Worm (Caenorhabditis elegans) whole organism, L2 larva: ENCODE results near the gene osm-7.

Source experiments
- C34F6.9 ChIP-seq: fragments of 150-350 bp; optimal IDR thresholded peaks from 2 replicates; lab custom pipeline; 2014; ENCODE audit warnings: missing biosample characterization, missing genetic modification characterization
- F13H6.1 ChIP-seq: sonication (generic microtip); optimal IDR thresholded peaks from 2 replicates; lab custom pipeline; 2016; ENCODE audit warnings: missing genetic modification characterization, missing compliant biosample characterization
- R02D3.7 ChIP-seq: fragments of 150-350 bp; optimal IDR thresholded peaks from 2 replicates; lab custom pipeline; 2014; ENCODE audit warnings: missing biosample characterization, missing genetic modification characterization
- Y55F3AM.14 ChIP-seq: fragments of 200-800 bp; sonication (Bioruptor generic); optimal IDR thresholded peaks from 2 replicates; lab custom pipeline; 2018; ENCODE audit warnings: mild to moderate bottlenecking, missing genetic modification characterization, missing compliant biosample characterization
- ZK546.5 ChIP-seq: sonication (generic microtip); optimal IDR thresholded peaks from 2 replicates; lab custom pipeline; 2017; ENCODE audit warnings: missing biosample characterization, missing genetic modification characterization
- aly-2 ChIP-seq: fragments of 150-350 bp; optimal IDR thresholded peaks from 2 replicates; lab custom pipeline; 2014; ENCODE audit warnings: missing biosample characterization, missing genetic modification characterization
- blmp-1 ChIP-seq: sonication (generic microtip); optimal IDR thresholded peaks from 2 replicates; lab custom pipeline; 2017; ENCODE audit warnings: missing genetic modification characterization, mild to moderate bottlenecking, missing compliant biosample characterization, antibody characterized with exemption, moderate library complexity; ENCODE audit not compliant: insufficient read depth
- ceh-16 ChIP-seq: fragments of 150-350 bp; optimal IDR thresholded peaks from 2 replicates; lab custom pipeline; 2014; ENCODE audit warnings: missing biosample characterization, missing genetic modification characterization
- ceh-82 ChIP-seq: fragments of 150-350 bp; optimal IDR thresholded peaks from 2 replicates; lab custom pipeline; 2014; ENCODE audit warnings: missing biosample characterization, missing genetic modification characterization
- crh-2 ChIP-seq: sonication (generic microtip); optimal IDR thresholded peaks from 2 replicates; lab custom pipeline; 2017; ENCODE audit warnings: missing biosample characterization, missing genetic modification characterization
- dmd-4 ChIP-seq: sonication (generic microtip); optimal IDR thresholded peaks from 2 replicates; lab custom pipeline; 2017; ENCODE audit warnings: missing biosample characterization, missing genetic modification characterization
- elt-3 ChIP-seq: sonication (generic microtip); optimal IDR thresholded peaks from 2 replicates; lab custom pipeline; 2017; ENCODE audit warnings: missing biosample characterization, missing genetic modification characterization
- fos-1 ChIP-seq: fragments of 150-350 bp; optimal IDR thresholded peaks from 2 replicates; lab custom pipeline; 2014; ENCODE audit warnings: missing biosample characterization, missing genetic modification characterization
- gmeb-1 ChIP-seq: fragments of 150-350 bp; optimal IDR thresholded peaks from 2 replicates; lab custom pipeline; 2014; ENCODE audit warnings: missing biosample characterization, missing genetic modification characterization
- lin-11 ChIP-seq: fragments of 150-350 bp; sonication (generic microtip); optimal IDR thresholded peaks from 2 replicates; lab custom pipeline; 2014; ENCODE audit warnings: missing biosample characterization, missing genetic modification characterization, inconsistent platforms, mixed read lengths
- lin-13 ChIP-seq: fragments of 150-350 bp; optimal IDR thresholded peaks from 2 replicates; lab custom pipeline; 2014; ENCODE audit warnings: missing biosample characterization, missing genetic modification reagents, missing genetic modification characterization
- lin-39 ChIP-seq: fragments of 150-350 bp; optimal IDR thresholded peaks from 2 replicates; lab custom pipeline; 2014; ENCODE audit warnings: missing biosample characterization, missing genetic modification reagents, missing genetic modification characterization
- lsy-2 ChIP-seq, 2 experiments: fragments of 150-350 bp in 1 of 2; sonication (generic microtip) in 1 of 2; optimal IDR thresholded peaks; 2 replicates each; lab custom pipeline; 2014 to 2017; ENCODE audit warnings: missing biosample characterization in 2 of 2, missing genetic modification characterization in 2 of 2
- nhr-11 ChIP-seq: fragments of 150-350 bp; optimal IDR thresholded peaks from 2 replicates; lab custom pipeline; 2014; ENCODE audit warnings: missing biosample characterization, missing genetic modification characterization
- nhr-12 ChIP-seq: fragments of 150-350 bp; optimal IDR thresholded peaks from 2 replicates; lab custom pipeline; 2014; ENCODE audit warnings: missing biosample characterization, missing genetic modification characterization
- nhr-129 ChIP-seq: fragments of 150-350 bp; optimal IDR thresholded peaks from 2 replicates; lab custom pipeline; 2014; ENCODE audit warnings: missing biosample characterization, missing genetic modification characterization
- nhr-25 ChIP-seq: fragments of 150-350 bp; sonication (generic microtip); optimal IDR thresholded peaks from 3 replicates; lab custom pipeline; 2014; ENCODE audit warnings: missing biosample characterization, missing genetic modification characterization
- nhr-6 ChIP-seq: fragments of 150-350 bp; optimal IDR thresholded peaks from 2 replicates; lab custom pipeline; 2014; ENCODE audit warnings: missing biosample characterization, missing genetic modification characterization
- skn-1 ChIP-seq: sonication (generic microtip); optimal IDR thresholded peaks from 2 replicates; lab custom pipeline; 2017; ENCODE audit warnings: missing biosample characterization, missing genetic modification characterization
- sma-9 ChIP-seq, 2 experiments: fragments of 150-350 bp in 1 of 2; sonication (generic microtip) in 1 of 2; optimal IDR thresholded peaks; 2 replicates each; lab custom pipeline; 2014 to 2016; ENCODE audit warnings: missing genetic modification characterization in 2 of 2, mild to moderate bottlenecking in 1 of 2, missing biosample characterization in 1 of 2, missing compliant biosample characterization in 1 of 2, missing genetic modification reagents in 1 of 2, moderate library complexity in 1 of 2
- snpc-4 ChIP-seq: fragments of 150-350 bp; optimal IDR thresholded peaks from 2 replicates; lab custom pipeline; 2014; ENCODE audit warnings: missing biosample characterization, missing genetic modification characterization
- unc-55 ChIP-seq: fragments of 150-350 bp; sonication (generic microtip); optimal IDR thresholded peaks from 3 replicates; lab custom pipeline; 2014; ENCODE audit warnings: missing biosample characterization, missing genetic modification reagents, missing genetic modification characterization
- zag-1 ChIP-seq: fragments of 150-350 bp; optimal IDR thresholded peaks from 2 replicates; lab custom pipeline; 2014; ENCODE audit warnings: missing biosample characterization, missing genetic modification characterization
- ztf-1 ChIP-seq: fragments of 200-800 bp; sonication (Bioruptor generic); conservative IDR thresholded peaks from 2 replicates; pipeline ENCODE4 v1.3.6; 2022; ENCODE audit warnings: missing genetic modification characterization, missing compliant biosample characterization
- ztf-11 ChIP-seq: sonication (generic microtip); optimal IDR thresholded peaks from 2 replicates; lab custom pipeline; 2017; ENCODE audit warnings: missing biosample characterization, missing genetic modification characterization
- ztf-4 ChIP-seq: fragments of 150-350 bp; optimal IDR thresholded peaks from 2 replicates; lab custom pipeline; 2014; ENCODE audit warnings: missing biosample characterization, missing genetic modification characterization

The osm-7 gene

ce11 chrIII:13621717-13622116, 45.7 kb downstream of the osm-7 start:
- TF ChIP-seq ztf-4 (tag; lab: Kevin White, UChicago) (no peak), snpc-4 (no peak), gmeb-1 (no peak), ztf-1 (no peak), lsy-2 (tag; optimal IDR thresholded peaks at IDR 0.05; lab: Kevin White, UChicago) (no peak), elt-3 (tag; lab: Kevin White, UChicago) (no peak), nhr-25 (no peak), ceh-16 (no peak), aly-2 (tag; lab: Kevin White, UChicago) (no peak), nhr-12 (tag; lab: Kevin White, UChicago) (no peak)

ce11 chrIII:13622268-13622667, 46.3 kb downstream of the osm-7 start, which contains the start of gene hip-1:
hip-1 (minus strand) TSS chrIII:13622492.
- TF ChIP-seq zag-1 (tag; lab: Kevin White, UChicago), result no peak
- no peak for TF ChIP-seq nhr-6 (tag; lab: Kevin White, UChicago)
- TF ChIP-seq gmeb-1, result peak; percentile 65
- no peak for TF ChIP-seq Y55F3AM.14 (GFP tag; lab: Kevin White, UChicago)
- TF ChIP-seq ztf-4 (tag; lab: Kevin White, UChicago), result no peak
- TF ChIP-seq ztf-1, result no peak
- peak; percentile 83 for TF ChIP-seq C34F6.9 (tag; lab: Kevin White, UChicago)
- no peak for TF ChIP-seq blmp-1 (tag; lab: Kevin White, UChicago)
- TF ChIP-seq lin-13, result peak; percentile 31
- peak; percentile 59 for TF ChIP-seq crh-2
- no peak for TF ChIP-seq nhr-12 (tag; lab: Kevin White, UChicago)
- TF ChIP-seq lsy-2 (tag; optimal IDR thresholded peaks at IDR 0.05; lab: Kevin White, UChicago), result peak; percentile 18 to 69
- TF ChIP-seq lin-39 (tag; lab: Kevin White, UChicago), result no peak
- TF ChIP-seq R02D3.7 (tag; lab: Kevin White, UChicago), result no peak
- TF ChIP-seq sma-9 (GFP tag; optimal IDR thresholded peaks at IDR 0.05; lab: Kevin White, UChicago), result peak; percentile 19
- TF ChIP-seq sma-9 (tag; optimal IDR thresholded peaks at IDR 0.05; lab: Kevin White, UChicago), result no peak
- no peak for TF ChIP-seq elt-3 (tag; lab: Kevin White, UChicago)
- no peak for TF ChIP-seq skn-1
- TF ChIP-seq ZK546.5 (tag; lab: Kevin White, UChicago), result no peak
- TF ChIP-seq fos-1 (tag; lab: Kevin White, UChicago), result no peak
- peak; percentile 68 for TF ChIP-seq unc-55
- TF ChIP-seq F13H6.1 (tag; lab: Kevin White, UChicago), result peak; percentile 44
- TF ChIP-seq ceh-82 (tag; lab: Kevin White, UChicago), result no peak
- no peak for TF ChIP-seq nhr-11 (tag; lab: Kevin White, UChicago)
- TF ChIP-seq lin-11 (tag; lab: Kevin White, UChicago), result peak; percentile 2
- TF ChIP-seq snpc-4, result peak; percentile 35
- TF ChIP-seq nhr-25, result peak; percentile 6
- no peak for TF ChIP-seq nhr-129 (tag; lab: Kevin White, UChicago)

ce11 chrIII:13623014-13623413, 47.0 kb downstream of the osm-7 start, which contains the start of gene mlc-5:
mlc-5 (plus strand) TSS chrIII:13623314.
- no peak for TF ChIP-seq unc-55

DNA sequence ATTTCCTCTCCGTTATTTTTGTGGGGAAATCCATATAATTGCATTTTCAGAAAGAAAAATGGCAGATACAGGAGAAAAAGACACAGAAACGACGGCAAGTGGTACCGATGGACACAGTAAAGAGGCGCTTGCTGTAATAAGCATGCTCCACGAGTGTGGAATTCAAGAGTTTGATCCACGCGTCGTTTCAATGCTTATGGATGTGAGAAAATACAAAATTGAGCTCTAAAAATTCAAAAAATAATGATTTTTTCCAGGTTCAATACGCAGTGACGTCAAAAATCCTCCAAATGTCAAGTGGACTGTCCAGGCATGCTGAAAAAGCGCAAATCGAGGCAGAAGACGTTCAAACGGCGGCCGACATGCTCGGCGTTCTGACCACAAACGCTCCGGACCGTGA, 48.2 kb downstream of the osm-7 start, which contains the start of gene taf-9:
TSS of gene taf-9 (plus strand) at position 51 of the 400 bp plus-strand sequence.
- no peak for TF ChIP-seq ztf-11
- no peak for TF ChIP-seq ceh-16
- TF ChIP-seq nhr-12 (tag; lab: Kevin White, UChicago), result no peak
- TF ChIP-seq dmd-4 (tag; lab: Kevin White, UChicago), result no peak
- TF ChIP-seq, all 48 proteins: peak for 0

- TF ChIP-seq ceh-82 (tag; lab: Kevin White, UChicago) (no peak), lin-13 (peak; percentile 26), nhr-25 (no peak), elt-3 (tag; lab: Kevin White, UChicago) (no peak)
Measured at ce11 chrIII:13625650-13626430, 49.9 kb downstream of the osm-7 start.
